Fruit fly (Drosophila melanogaster) whole organism, prepupa: Measurements from ENCODE around the gene CG8840.
A peak's percentile ranks its signal among the peaks of the same experiment; 100 is the strongest.

Source experiments
- Blimp-1 ChIP-seq: fragments of 200-800 bp; sonication (Bioruptor generic); optimal IDR thresholded peaks from 3 replicates; lab custom pipeline; 2017; ENCODE audit warnings: missing biosample characterization, missing genetic modification characterization, mild to moderate bottlenecking, moderate library complexity, missing genetic modification reagents
- CG10631 ChIP-seq: fragments of 200-800 bp; sonication (Bioruptor generic); optimal IDR thresholded peaks from 2 replicates; lab custom pipeline; 2016; ENCODE audit warnings: missing biosample characterization, missing genetic modification characterization
- CG10669 ChIP-seq: fragments of 200-800 bp; sonication (Bioruptor generic); optimal IDR thresholded peaks from 3 replicates; lab custom pipeline; 2018; ENCODE audit warnings: missing biosample characterization, mild to moderate bottlenecking, missing genetic modification characterization, moderate library complexity
- CG11294 ChIP-seq: fragments of 200-800 bp; sonication (Bioruptor generic); IDR thresholded peaks from 2 replicates; pipeline ENCODE4 v1.3.6; 2022; ENCODE audit warnings: missing biosample characterization, missing genetic modification characterization
- CG11762 ChIP-seq: fragments of 200-800 bp; sonication (Bioruptor generic); optimal IDR thresholded peaks from 3 replicates; lab custom pipeline; 2016; ENCODE audit warnings: missing biosample characterization, missing genetic modification characterization; ENCODE audit not compliant: insufficient read depth
- CG11902 ChIP-seq: fragments of 200-800 bp; sonication (Bioruptor generic); optimal IDR thresholded peaks from 3 replicates; lab custom pipeline; 2016; ENCODE audit warnings: missing biosample characterization, missing genetic modification characterization
- CG1621 ChIP-seq: fragments of 200-800 bp; sonication (Bioruptor generic); optimal IDR thresholded peaks from 3 replicates; lab custom pipeline; 2018; ENCODE audit warnings: missing biosample characterization, mild to moderate bottlenecking, missing genetic modification characterization
- CG16779 ChIP-seq: fragments of 200-800 bp; sonication (Bioruptor generic); optimal IDR thresholded peaks from 3 replicates; lab custom pipeline; 2017; ENCODE audit warnings: missing biosample characterization, mild to moderate bottlenecking, missing genetic modification characterization
- CG3032 ChIP-seq: fragments of 200-800 bp; optimal IDR thresholded peaks from 2 replicates; lab custom pipeline; 2019; ENCODE audit warnings: missing biosample characterization, mild to moderate bottlenecking, missing genetic modification characterization, moderate library complexity
- CG31627 ChIP-seq: fragments of 200-800 bp; sonication (Bioruptor generic); optimal IDR thresholded peaks from 3 replicates; lab custom pipeline; 2016; ENCODE audit warnings: missing biosample characterization, missing genetic modification characterization
- CG32006 ChIP-seq: fragments of 200-800 bp; sonication (Bioruptor generic); optimal IDR thresholded peaks from 3 replicates; lab custom pipeline; 2017; ENCODE audit warnings: missing biosample characterization, mild to moderate bottlenecking, missing genetic modification characterization
- CG34406 ChIP-seq: fragments of 200-800 bp; sonication (Bioruptor generic); optimal IDR thresholded peaks from 3 replicates; lab custom pipeline; 2016; ENCODE audit warnings: missing biosample characterization, missing genetic modification characterization
- CG3919 ChIP-seq: fragments of 200-800 bp; sonication (Bioruptor generic); optimal IDR thresholded peaks from 3 replicates; lab custom pipeline; 2016; ENCODE audit warnings: missing biosample characterization, missing genetic modification characterization
- CG4318 ChIP-seq: fragments of 200-800 bp; sonication (Bioruptor generic); optimal IDR thresholded peaks from 3 replicates; lab custom pipeline; 2017; ENCODE audit warnings: missing biosample characterization, mild to moderate bottlenecking, missing genetic modification characterization
- CG6163 ChIP-seq: fragments of 200-800 bp; sonication (Bioruptor generic); IDR thresholded peaks from 3 replicates; pipeline ENCODE4 v1.3.6; 2022; ENCODE audit warnings: missing biosample characterization, missing genetic modification characterization
- CG6276 ChIP-seq: fragments of 200-800 bp; sonication (Bioruptor generic); optimal IDR thresholded peaks from 2 replicates; lab custom pipeline; 2017; ENCODE audit warnings: missing biosample characterization, mild to moderate bottlenecking, missing genetic modification characterization
- CG6792 ChIP-seq: fragments of 200-800 bp; sonication (Bioruptor generic); optimal IDR thresholded peaks from 3 replicates; lab custom pipeline; 2016; ENCODE audit warnings: missing biosample characterization, missing genetic modification characterization
- CG6808 ChIP-seq: fragments of 200-800 bp; sonication (Bioruptor generic); optimal IDR thresholded peaks from 3 replicates; lab custom pipeline; 2017; ENCODE audit warnings: missing biosample characterization, missing genetic modification characterization, mild to moderate bottlenecking, moderate library complexity, missing genetic modification reagents
- CG6854 ChIP-seq: fragments of 200-800 bp; sonication (Bioruptor generic); optimal IDR thresholded peaks from 2 replicates; lab custom pipeline; 2017; ENCODE audit warnings: missing biosample characterization, mild to moderate bottlenecking, missing genetic modification characterization
- CG7368 ChIP-seq: fragments of 200-800 bp; sonication (Bioruptor generic); optimal IDR thresholded peaks from 3 replicates; lab custom pipeline; 2016; ENCODE audit warnings: missing biosample characterization, missing genetic modification characterization
- CG8119 ChIP-seq: fragments of 200-800 bp; sonication (Bioruptor generic); IDR thresholded peaks from 3 replicates; pipeline ENCODE4 v1.3.6; 2022; ENCODE audit warnings: missing biosample characterization, missing genetic modification characterization
- CG8319 ChIP-seq: fragments of 200-800 bp; sonication (Bioruptor generic); optimal IDR thresholded peaks from 3 replicates; lab custom pipeline; 2016; ENCODE audit warnings: missing biosample characterization, missing genetic modification characterization
- CG8632 ChIP-seq: fragments of 200-800 bp; sonication (Bioruptor generic); optimal IDR thresholded peaks from 3 replicates; lab custom pipeline; 2016; ENCODE audit warnings: missing biosample characterization, missing genetic modification characterization
- CG9139 ChIP-seq: fragments of 200-800 bp; sonication (Bioruptor generic); optimal IDR thresholded peaks from 3 replicates; lab custom pipeline; 2017; ENCODE audit warnings: missing biosample characterization, mild to moderate bottlenecking, missing genetic modification characterization
- Eip75B ChIP-seq: fragments of 200-800 bp; sonication (Bioruptor generic); optimal IDR thresholded peaks from 3 replicates; lab custom pipeline; 2016; ENCODE audit warnings: missing biosample characterization, missing genetic modification characterization
- Eip78C ChIP-seq: fragments of 200-800 bp; sonication (Bioruptor generic); peaks from one replicate; lab custom pipeline; 2016; ENCODE audit warnings: missing biosample characterization, missing genetic modification characterization
- Eip93F ChIP-seq: fragments of 200-800 bp; sonication (Bioruptor generic); optimal IDR thresholded peaks from 2 replicates; lab custom pipeline; 2016; ENCODE audit warnings: missing biosample characterization, mild to moderate bottlenecking, missing genetic modification characterization
- Ets21C ChIP-seq: fragments of 200-800 bp; sonication (Bioruptor generic); optimal IDR thresholded peaks from 3 replicates; lab custom pipeline; 2016; ENCODE audit warnings: missing biosample characterization, missing genetic modification characterization
- Gug ChIP-seq: fragments of 200-800 bp; sonication (Bioruptor generic); IDR thresholded peaks from 2 replicates; pipeline ENCODE4 v1.3.6; 2022; ENCODE audit warnings: missing biosample characterization, missing genetic modification characterization
- Hr38 ChIP-seq: sonication (Bioruptor generic); optimal IDR thresholded peaks from 2 replicates; lab custom pipeline; 2016; ENCODE audit warnings: missing biosample characterization, missing genetic modification characterization
- Hr39 ChIP-seq: fragments of 200-800 bp; sonication (Bioruptor generic); optimal IDR thresholded peaks from 2 replicates; lab custom pipeline; 2016; ENCODE audit warnings: missing biosample characterization, missing genetic modification characterization
- Lpt ChIP-seq: fragments of 200-800 bp; sonication (Bioruptor generic); optimal IDR thresholded peaks from 3 replicates; lab custom pipeline; 2016; ENCODE audit warnings: missing biosample characterization, missing genetic modification characterization
- Met ChIP-seq: fragments of 200-800 bp; sonication (Bioruptor generic); optimal IDR thresholded peaks from 3 replicates; lab custom pipeline; 2016; ENCODE audit warnings: missing biosample characterization, missing genetic modification characterization
- OdsH ChIP-seq: fragments of 200-800 bp; sonication (Bioruptor generic); optimal IDR thresholded peaks from 3 replicates; lab custom pipeline; 2016; ENCODE audit warnings: missing biosample characterization, missing genetic modification characterization
- Sox102F ChIP-seq: fragments of 200-800 bp; sonication (Bioruptor generic); optimal IDR thresholded peaks from 2 replicates; lab custom pipeline; 2016; ENCODE audit warnings: missing biosample characterization, mild to moderate bottlenecking, missing genetic modification characterization
- achi ChIP-seq: fragments of 200-800 bp; sonication (Bioruptor generic); optimal IDR thresholded peaks from 3 replicates; lab custom pipeline; 2016; ENCODE audit warnings: missing biosample characterization, missing genetic modification characterization
- cyc ChIP-seq: fragments of 200-800 bp; sonication (Bioruptor generic); optimal IDR thresholded peaks from 3 replicates; lab custom pipeline; 2016; ENCODE audit warnings: missing biosample characterization, missing genetic modification characterization
- dac ChIP-seq: fragments of 200-800 bp; sonication (Bioruptor generic); optimal IDR thresholded peaks from 2 replicates; lab custom pipeline; 2017; ENCODE audit warnings: missing biosample characterization, mild to moderate bottlenecking, missing genetic modification characterization
- dsx ChIP-seq: fragments of 200-800 bp; optimal IDR thresholded peaks from 3 replicates; lab custom pipeline; 2019; ENCODE audit warnings: missing biosample characterization, mild to moderate bottlenecking, missing genetic modification characterization, moderate library complexity; ENCODE audit not compliant: poor library complexity, severe bottlenecking
- eg ChIP-seq: fragments of 200-800 bp; sonication (Bioruptor generic); IDR thresholded peaks from 3 replicates; pipeline ENCODE4 v1.3.6; 2022; ENCODE audit warnings: missing biosample characterization, missing genetic modification characterization
- esn ChIP-seq: fragments of 200-800 bp; sonication (Bioruptor generic); optimal IDR thresholded peaks from 2 replicates; lab custom pipeline; 2016; ENCODE audit warnings: missing biosample characterization, mild to moderate bottlenecking, missing genetic modification characterization, moderate library complexity
- fd59A ChIP-seq: fragments of 200-800 bp; sonication (Bioruptor generic); optimal IDR thresholded peaks from 2 replicates; lab custom pipeline; 2017; ENCODE audit warnings: missing biosample characterization, mild to moderate bottlenecking, missing genetic modification characterization, missing genetic modification reagents
- fd85E ChIP-seq: fragments of 200-800 bp; sonication (Bioruptor generic); optimal IDR thresholded peaks from 3 replicates; lab custom pipeline; 2016; ENCODE audit warnings: missing biosample characterization, missing genetic modification characterization
- fkh ChIP-seq: fragments of 200-800 bp; sonication (Bioruptor generic); optimal IDR thresholded peaks from 3 replicates; lab custom pipeline; 2017; ENCODE audit warnings: missing biosample characterization, mild to moderate bottlenecking, missing genetic modification characterization, moderate library complexity
- lz ChIP-seq: fragments of 200-800 bp; sonication (Bioruptor generic); optimal IDR thresholded peaks from 3 replicates; lab custom pipeline; 2016; ENCODE audit warnings: missing biosample characterization, missing genetic modification characterization
- pdm3 ChIP-seq: fragments of 200-800 bp; sonication (Bioruptor generic); optimal IDR thresholded peaks from 3 replicates; lab custom pipeline; 2016; ENCODE audit warnings: missing biosample characterization, missing genetic modification characterization
- salr ChIP-seq, 2 experiments: fragments of 200-800 bp; sonication (Bioruptor generic); optimal IDR thresholded peaks; 3 replicates each; lab custom pipeline; 2016 to 2018; ENCODE audit warnings: missing biosample characterization in 2 of 2, missing genetic modification characterization in 2 of 2, mild to moderate bottlenecking in 1 of 2
- spab ChIP-seq: fragments of 200-800 bp; sonication (Bioruptor generic); optimal IDR thresholded peaks from 2 replicates; lab custom pipeline; 2017; ENCODE audit warnings: missing biosample characterization, mild to moderate bottlenecking, missing genetic modification characterization, missing genetic modification reagents
- ss ChIP-seq, 2 experiments: fragments of 200-800 bp; sonication (Bioruptor generic); optimal IDR thresholded peaks; 2 replicates in 1 of 2; 3 replicates in 1 of 2; lab custom pipeline; 2017 to 2018; ENCODE audit warnings: mild to moderate bottlenecking in 2 of 2, missing biosample characterization in 2 of 2, missing genetic modification characterization in 2 of 2, moderate library complexity in 1 of 2
- svp ChIP-seq: fragments of 200-800 bp; sonication (Bioruptor generic); peaks from one replicate; lab custom pipeline; 2016; ENCODE audit warnings: missing biosample characterization, missing genetic modification characterization
- topi ChIP-seq: fragments of 200-800 bp; sonication (Bioruptor generic); optimal IDR thresholded peaks from 3 replicates; lab custom pipeline; 2016; ENCODE audit warnings: missing biosample characterization, missing genetic modification characterization
- vri ChIP-seq: fragments of 200-800 bp; sonication (Bioruptor generic); optimal IDR thresholded peaks from 3 replicates; lab custom pipeline; 2016; ENCODE audit warnings: missing biosample characterization, mild to moderate bottlenecking, missing genetic modification characterization

CG8840 gene

dm6 chr2L:3440322-3440721 lies 30.0 kb downstream of the CG8840 start:
- TF ChIP-seq CG6792 (GFP tag; lab: Kevin White, UChicago) (peak; percentile 65), Eip75B (GFP tag; lab: Kevin White, UChicago) (no peak), Eip93F (no peak), fd59A (peak; percentile 53), CG34406 (GFP tag; lab: Kevin White, UChicago) (no peak), CG8119 (peak; percentile 90), Ets21C (GFP tag; lab: Kevin White, UChicago) (peak; percentile 30), CG3919 (GFP tag; lab: Kevin White, UChicago) (peak; percentile 25), Hr39 (GFP tag; lab: Kevin White, UChicago) (peak; percentile 40), lz (peak; percentile 10), Lpt (peak; percentile 27), CG16779 (tag; lab: Kevin White, UChicago) (no peak), CG6854 (GFP tag; lab: Kevin White, UChicago) (no peak), cyc (GFP tag; lab: Kevin White, UChicago) (no peak), Sox102F (peak; percentile 57), Hr38 (GFP tag; lab: Kevin White, UChicago) (peak; percentile 41), CG32006 (peak; percentile 70), CG7368 (GFP tag; lab: Kevin White, UChicago) (peak; percentile 66), CG6163 (GFP tag; lab: Robert Waterston, UW) (peak; percentile 78), achi (GFP tag; lab: Kevin White, UChicago) (peak; percentile 49), CG6276 (GFP tag; lab: Kevin White, UChicago) (peak; percentile 84), dsx (GFP tag; lab: Kevin White, UChicago) (no peak), CG11762 (GFP tag; lab: Kevin White, UChicago) (peak; percentile 70), CG10631 (GFP tag; lab: Kevin White, UChicago) (peak; percentile 59), esn (peak; percentile 63), CG11902 (no peak), CG4318 (peak; percentile 33), fd85E (no peak), salr (GFP tag; optimal IDR thresholded peaks at IDR 0.05; lab: Kevin White, UChicago) (peak in 1 of 2 experiments; percentile 49), CG3032 (tag; lab: Kevin White, UChicago) (peak; percentile 53), OdsH (GFP tag; lab: Kevin White, UChicago) (peak; percentile 83), ss (GFP tag; optimal IDR thresholded peaks at IDR 0.05; lab: Kevin White, UChicago) (no peak), pdm3 (GFP tag; lab: Kevin White, UChicago) (peak; percentile 82), vri (GFP tag; lab: Kevin White, UChicago) (peak; percentile 23), dac (GFP tag; lab: Kevin White, UChicago) (peak; percentile 63), CG9139 (no peak), CG6808 (GFP tag; lab: Kevin White, UChicago) (peak; percentile 44), Eip78C (peak; percentile 57), topi (GFP tag; lab: Kevin White, UChicago) (no peak), CG11294 (GFP tag; lab: Robert Waterston, UW) (peak; percentile 84), spab (GFP tag; lab: Kevin White, UChicago) (peak; percentile 60), Blimp-1 (no peak), CG31627 (peak; percentile 41), Met (GFP tag; lab: Kevin White, UChicago) (no peak), Gug (peak; percentile 88), CG8319 (GFP tag; lab: Kevin White, UChicago) (peak; percentile 58), eg (peak; percentile 93), CG10669 (peak; percentile 49), fkh (no peak), CG1621 (tag; lab: Kevin White, UChicago) (peak; percentile 7), CG8632 (GFP tag; lab: Kevin White, UChicago) (no peak), svp (GFP tag; lab: Kevin White, UChicago) (peak; percentile 45)
